Worm (Caenorhabditis elegans) whole organism, young adult: ENCODE results near the gene T02H6.6.

Source experiments
- B0336.3 ChIP-seq: fragments of 200-800 bp; sonication (Bioruptor generic); IDR thresholded peaks from 2 replicates; pipeline ENCODE4 v1.3.6; 2022; ENCODE audit warnings: missing genetic modification characterization, missing compliant biosample characterization
- F33H1.4 ChIP-seq: fragments of 200-800 bp; sonication (Bioruptor generic); IDR thresholded peaks from 2 replicates; pipeline ENCODE4 v1.3.6; 2022; ENCODE audit warnings: missing genetic modification reagents, missing genetic modification characterization, missing compliant biosample characterization
- F37B4.10 ChIP-seq: fragments of 200-800 bp; sonication (Bioruptor generic); IDR thresholded peaks from 2 replicates; pipeline ENCODE4 v1.3.6; 2022; ENCODE audit warnings: missing genetic modification characterization, missing compliant biosample characterization
- F39B2.1 ChIP-seq: fragments of 200-800 bp; sonication (Bioruptor generic); IDR thresholded peaks from 2 replicates; pipeline ENCODE4 v1.3.6; 2022; ENCODE audit warnings: missing genetic modification reagents, missing genetic modification characterization, missing compliant biosample characterization
- F49E8.2 ChIP-seq: sonication (generic microtip); optimal IDR thresholded peaks from 3 replicates; lab custom pipeline; 2017; ENCODE audit warnings: missing genetic modification characterization, mild to moderate bottlenecking, missing compliant biosample characterization, antibody characterized with exemption, moderate library complexity; ENCODE audit not compliant: insufficient read depth
- F55B11.4 ChIP-seq: sonication (generic microtip); optimal IDR thresholded peaks from 2 replicates; lab custom pipeline; 2016; ENCODE audit warnings: missing compliant biosample characterization, missing genetic modification characterization, borderline replicate concordance; ENCODE audit not compliant: insufficient read depth
- K11D2.4 ChIP-seq: fragments of 200-800 bp; sonication (Bioruptor generic); IDR thresholded peaks from 2 replicates; pipeline ENCODE4 v1.3.6; 2022; ENCODE audit warnings: missing genetic modification reagents, missing genetic modification characterization, missing compliant biosample characterization
- T07F8.4 ChIP-seq: sonication (generic microtip); optimal IDR thresholded peaks from 2 replicates; lab custom pipeline; 2016; ENCODE audit warnings: mild to moderate bottlenecking, missing genetic modification characterization, moderate library complexity, missing compliant biosample characterization
- Y95B8A.8 ChIP-seq: fragments of 200-800 bp; sonication (Bioruptor generic); IDR thresholded peaks from 2 replicates; pipeline ENCODE4 v1.3.6; 2022; ENCODE audit warnings: missing genetic modification reagents, missing genetic modification characterization, missing compliant biosample characterization
- atf-7 ChIP-seq: sonication (generic microtip); optimal IDR thresholded peaks from 2 replicates; lab custom pipeline; 2017; ENCODE audit warnings: mild to moderate bottlenecking, missing genetic modification characterization, missing compliant biosample characterization
- athp-1 ChIP-seq: sonication (generic microtip); optimal IDR thresholded peaks from 2 replicates; lab custom pipeline; 2017; ENCODE audit warnings: mild to moderate bottlenecking, missing genetic modification characterization, missing compliant biosample characterization
- attf-3 ChIP-seq: fragments of 200-800 bp; sonication (Bioruptor generic); conservative IDR thresholded peaks from 2 replicates; pipeline ENCODE4 v1.3.6; 2022; ENCODE audit warnings: missing genetic modification reagents, missing genetic modification characterization, missing compliant biosample characterization
- attf-5 ChIP-seq: fragments of 200-800 bp; sonication (Bioruptor generic); optimal IDR thresholded peaks from 2 replicates; lab custom pipeline; 2018; ENCODE audit warnings: mild to moderate bottlenecking, missing genetic modification characterization, missing compliant biosample characterization
- attf-6 ChIP-seq: fragments of 200-800 bp; sonication (Bioruptor generic); IDR thresholded peaks from 2 replicates; pipeline ENCODE4 v1.3.6; 2022; ENCODE audit warnings: missing genetic modification reagents, missing genetic modification characterization, missing compliant biosample characterization
- ceh-91 ChIP-seq: fragments of 200-800 bp; sonication (Bioruptor generic); IDR thresholded peaks from 2 replicates; pipeline ENCODE4 v1.3.6; 2022; ENCODE audit warnings: missing genetic modification reagents, missing genetic modification characterization, missing compliant biosample characterization
- hmg-1.2 ChIP-seq: fragments of 200-800 bp; sonication (Bioruptor generic); IDR thresholded peaks from 2 replicates; pipeline ENCODE4 v1.3.6; 2022; ENCODE audit warnings: missing genetic modification reagents, missing genetic modification characterization, missing compliant biosample characterization
- hmg-20 ChIP-seq: fragments of 200-800 bp; sonication (Bioruptor generic); IDR thresholded peaks from 2 replicates; pipeline ENCODE4 v1.3.6; 2022; ENCODE audit warnings: missing genetic modification reagents, missing genetic modification characterization, missing compliant biosample characterization
- hrde-1 ChIP-seq: sonication (generic microtip); optimal IDR thresholded peaks from 2 replicates; lab custom pipeline; 2016; ENCODE audit warnings: missing genetic modification characterization, mild to moderate bottlenecking, missing compliant biosample characterization, moderate library complexity, missing genotype, missing genetic modification reagents, borderline replicate concordance
- let-526 ChIP-seq: fragments of 200-800 bp; sonication (Bioruptor generic); IDR thresholded peaks from 2 replicates; pipeline ENCODE4 v1.3.6; 2022; ENCODE audit warnings: missing genetic modification reagents, missing genetic modification characterization, missing compliant biosample characterization
- lsl-1 ChIP-seq: fragments of 200-800 bp; sonication (Bioruptor generic); optimal IDR thresholded peaks from 2 replicates; lab custom pipeline; 2018; ENCODE audit warnings: mild to moderate bottlenecking, missing genetic modification characterization, moderate library complexity, missing compliant biosample characterization
- madf-10 ChIP-seq: sonication (generic microtip); optimal IDR thresholded peaks from 2 replicates; lab custom pipeline; 2016; ENCODE audit warnings: mild to moderate bottlenecking, missing genetic modification characterization, missing compliant biosample characterization
- mcd-1 ChIP-seq: fragments of 200-800 bp; sonication (Bioruptor generic); IDR thresholded peaks from 2 replicates; pipeline ENCODE4 v1.3.6; 2022; ENCODE audit warnings: missing genetic modification reagents, missing genetic modification characterization, missing compliant biosample characterization
- nhr-179 ChIP-seq: sonication (generic microtip); optimal IDR thresholded peaks from 2 replicates; lab custom pipeline; 2016; ENCODE audit warnings: mild to moderate bottlenecking, missing genetic modification characterization, missing compliant biosample characterization
- pha-4 ChIP-seq: fragments of 150-350 bp; sonication (generic microtip); optimal IDR thresholded peaks from 2 replicates; lab custom pipeline; 2014; ENCODE audit warnings: missing biosample characterization, missing genetic modification reagents, missing genetic modification characterization
- somi-1 ChIP-seq: fragments of 200-800 bp; sonication (Bioruptor generic); optimal IDR thresholded peaks from 2 replicates; lab custom pipeline; 2018; ENCODE audit warnings: mild to moderate bottlenecking, missing genetic modification characterization, missing compliant biosample characterization
- sptf-2 ChIP-seq: fragments of 200-800 bp; sonication (Bioruptor generic); optimal IDR thresholded peaks from 2 replicates; lab custom pipeline; 2018; ENCODE audit warnings: mild to moderate bottlenecking, missing genetic modification characterization, missing compliant biosample characterization
- zim-3 ChIP-seq: sonication (generic microtip); optimal IDR thresholded peaks from 2 replicates; lab custom pipeline; 2017; ENCODE audit warnings: mild to moderate bottlenecking, missing genetic modification characterization, moderate library complexity, missing compliant biosample characterization
- ztf-18 ChIP-seq: sonication (generic microtip); optimal IDR thresholded peaks from 2 replicates; lab custom pipeline; 2016; ENCODE audit warnings: missing genotype, mild to moderate bottlenecking, missing genetic modification characterization, missing compliant biosample characterization
- ztf-26 ChIP-seq: sonication (generic microtip); optimal IDR thresholded peaks from 2 replicates; lab custom pipeline; 2017; ENCODE audit warnings: missing genetic modification characterization, missing compliant biosample characterization
- ztf-3 ChIP-seq: fragments of 200-800 bp; sonication (Bioruptor generic); optimal IDR thresholded peaks from 2 replicates; lab custom pipeline; 2018; ENCODE audit warnings: mild to moderate bottlenecking, missing genetic modification characterization, missing compliant biosample characterization

Gene T02H6.6

DNA sequence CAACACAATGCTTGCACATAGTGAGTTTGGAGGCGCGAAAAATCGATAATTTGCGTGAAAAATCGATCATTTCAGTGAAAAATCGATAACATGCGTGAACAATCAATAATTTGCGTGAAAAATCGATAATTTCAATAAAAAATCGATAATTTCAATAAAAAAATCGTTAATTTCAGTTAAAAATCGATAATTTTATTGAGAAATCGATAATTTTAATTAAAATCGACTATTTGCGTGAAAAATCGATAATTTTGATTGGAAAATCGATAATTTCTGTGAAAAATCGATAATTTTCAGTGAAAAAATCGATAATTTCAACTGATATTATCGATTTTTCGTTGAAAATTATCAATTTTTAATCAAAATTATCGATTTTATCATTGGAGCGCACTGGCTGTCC is 40.4 kb downstream of the T02H6.6 start:
- TF ChIP-seq B0336.3 (GFP tag; lab: Robert Waterston, UW) (0 out of 2 replicates have a peak, but pooled peaks have one; percentile 12), ztf-3 (GFP tag; lab: Kevin White, UChicago) (no peak), attf-3 (no peak)
- TF ChIP-seq, all 124 proteins: peak for 1

DNA sequence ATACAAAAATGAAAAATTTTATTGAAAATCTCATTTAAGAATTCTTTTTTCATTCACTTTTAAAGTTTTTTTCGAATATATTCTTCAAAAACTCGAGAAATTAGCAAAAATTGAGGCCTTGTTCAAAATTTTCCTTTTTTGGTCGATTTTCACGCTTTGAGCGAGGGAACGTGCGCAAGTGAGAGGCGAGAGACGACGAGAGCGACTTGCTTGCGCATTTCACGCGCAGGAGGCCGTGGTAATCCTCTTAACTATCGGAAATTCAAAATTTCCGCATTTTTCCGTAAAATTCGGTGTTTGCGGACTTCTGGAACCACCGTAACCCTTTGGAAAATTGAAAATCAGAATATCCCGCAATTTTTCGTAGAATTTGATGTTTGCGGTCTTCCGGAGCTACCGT is 46.4 kb downstream of the T02H6.6 start:
- TF ChIP-seq hrde-1 (tag; lab: Kevin White, UChicago) = no peak
- peak; percentile 78 for TF ChIP-seq hmg-1.2 (GFP tag; lab: Robert Waterston, UW)
- TF ChIP-seq F55B11.4 (tag; lab: Kevin White, UChicago) = no peak
- TF ChIP-seq pha-4 (tag; lab: Kevin White, UChicago) = no peak
- TF ChIP-seq ztf-18 (tag; lab: Kevin White, UChicago) = peak; percentile 32
- no peak for TF ChIP-seq attf-3
- TF ChIP-seq somi-1 (GFP tag; lab: Kevin White, UChicago) = no peak
- TF ChIP-seq Y95B8A.8 (GFP tag; lab: Robert Waterston, UW) = no peak
- peak; percentile 53 for TF ChIP-seq mcd-1
- TF ChIP-seq attf-6 = no peak
- TF ChIP-seq sptf-2 (GFP tag; lab: Kevin White, UChicago) = no peak

DNA sequence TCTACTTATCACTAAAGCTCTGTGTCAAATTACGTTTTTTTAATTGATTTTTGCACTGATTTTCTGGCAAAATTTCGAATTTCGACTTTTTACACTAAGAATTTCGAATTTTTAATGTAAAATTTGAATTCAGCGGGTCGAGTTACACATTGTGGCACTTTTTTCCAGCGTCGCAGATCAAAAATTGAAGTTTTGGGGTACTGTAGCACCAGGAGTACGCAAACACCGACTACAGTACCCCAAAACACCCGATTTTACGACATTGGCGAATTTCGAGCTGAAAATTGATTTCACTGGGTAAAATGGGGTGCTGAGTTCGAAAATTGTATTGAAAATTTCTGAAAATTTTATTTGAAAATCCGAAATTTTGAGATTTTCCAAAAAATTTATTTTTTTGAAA is 48.8 kb downstream of the T02H6.6 start:
- TF ChIP-seq attf-5 (no peak), F39B2.1 (GFP tag; lab: Robert Waterston, UW) (no peak), hmg-20 (GFP tag; lab: Robert Waterston, UW) (no peak), let-526 (no peak), atf-7 (tag; lab: Kevin White, UChicago) (no peak), F33H1.4 (0 out of 2 replicates have a peak, but pooled peaks have one; percentile 9), athp-1 (peak; percentile 18), ztf-26 (tag; lab: Kevin White, UChicago) (no peak), nhr-179 (tag; lab: Kevin White, UChicago) (no peak), zim-3 (no peak), lsl-1 (GFP tag; lab: Kevin White, UChicago) (peak; percentile 55), K11D2.4 (GFP tag; lab: Robert Waterston, UW) (no peak), F37B4.10 (GFP tag; lab: Robert Waterston, UW) (no peak), madf-10 (tag; lab: Kevin White, UChicago) (no peak), ceh-91 (GFP tag; lab: Robert Waterston, UW) (no peak), hmg-1.2 (GFP tag; lab: Robert Waterston, UW) (no peak), T07F8.4 (tag; lab: Kevin White, UChicago) (no peak), F49E8.2 (tag; lab: Kevin White, UChicago) (no peak), ztf-18 (tag; lab: Kevin White, UChicago) (no peak)
